Worm (Caenorhabditis elegans): ENCODE measurements around the gene math-26.

Gene math-26

ce11 chrII:1731932-1732331 lies 39.5 kb upstream of the math-26 start, which contains the start of gene ceh-82:
ceh-82 (plus strand) TSS chrII:1732232.
- TF ChIP-seq elt-2 (tag; optimal IDR thresholded peaks at IDR 0.05) (no peak), lin-15B (tag; optimal IDR thresholded peaks at IDR 0.05) (no peak), nhr-43 (tag; optimal IDR thresholded peaks at IDR 0.05; ENCODE audit: poor library complexity, severe bottlenecking) (no peak), unc-39 (tag; optimal IDR thresholded peaks at IDR 0.05) (no peak), fos-1 (tag; optimal IDR thresholded peaks at IDR 0.05) (no peak), ama-1 (optimal IDR thresholded peaks at IDR 0.05) (no peak), nhr-237 (tag; optimal IDR thresholded peaks at IDR 0.05) (no peak), R02D3.7 (tag; optimal IDR thresholded peaks at IDR 0.05) (no peak), skn-1 (tag; optimal IDR thresholded peaks at IDR 0.05) (no peak)

- TF ChIP-seq sea-2 (GFP tag; optimal IDR thresholded peaks at IDR 0.05): no peak
- no peak for TF ChIP-seq aly-2 (tag; optimal IDR thresholded peaks at IDR 0.05)
- TF ChIP-seq elt-3 (tag; optimal IDR thresholded peaks at IDR 0.05): no peak
- no peak for TF ChIP-seq ama-1 (optimal IDR thresholded peaks at IDR 0.05)
- no peak for TF ChIP-seq jun-1 (tag; optimal IDR thresholded peaks at IDR 0.05)
- TF ChIP-seq nhr-12 (tag; optimal IDR thresholded peaks at IDR 0.05): no peak
- TF ChIP-seq nhr-43 (tag; optimal IDR thresholded peaks at IDR 0.05; ENCODE audit: poor library complexity, severe bottlenecking): no peak
- TF ChIP-seq eor-1 (tag; optimal IDR thresholded peaks at IDR 0.05): no peak
- no peak for TF ChIP-seq nhr-237 (tag; optimal IDR thresholded peaks at IDR 0.05)
- no peak for TF ChIP-seq nhr-67 (tag; optimal IDR thresholded peaks at IDR 0.05)
- no peak for TF ChIP-seq elt-1 (tag; optimal IDR thresholded peaks at IDR 0.05)
- no peak for TF ChIP-seq nhr-28 (tag; optimal IDR thresholded peaks at IDR 0.05)
Measured at ce11 chrII:1735145-1735544, 36.3 kb upstream of the math-26 start.

ce11 chrII:1736353-1736752 lies 35.1 kb upstream of the math-26 start, which contains the start of gene ceh-83:
ceh-83 (minus strand) TSS chrII:1736533.
- TF ChIP-seq elt-3 (tag; optimal IDR thresholded peaks at IDR 0.05) (no peak), tbx-2 (tag; optimal IDR thresholded peaks at IDR 0.05) (no peak), egl-27 (tag; optimal IDR thresholded peaks at IDR 0.05) (no peak), ceh-82 (tag; optimal IDR thresholded peaks at IDR 0.05) (no peak), nhr-12 (tag; optimal IDR thresholded peaks at IDR 0.05) (no peak), ZK546.5 (tag; optimal IDR thresholded peaks at IDR 0.05) (no peak), pqm-1 (tag; optimal IDR thresholded peaks at IDR 0.05) (no peak), nhr-67 (tag; optimal IDR thresholded peaks at IDR 0.05) (no peak), fkh-2 (tag; optimal IDR thresholded peaks at IDR 0.05) (no peak), R02D3.7 (tag; optimal IDR thresholded peaks at IDR 0.05) (no peak), elt-2 (tag; optimal IDR thresholded peaks at IDR 0.05) (no peak)

ce11 chrII:1738844-1739243 lies 32.6 kb upstream of the math-26 start, which contains the start of the genes irld-9 and irld-33:
irld-9 (minus strand) TSS chrII:1738944.
irld-33 (plus strand) TSS chrII:1739052.
- TF ChIP-seq elt-2 (tag; optimal IDR thresholded peaks at IDR 0.05) (no peak), sea-2 (GFP tag; optimal IDR thresholded peaks at IDR 0.05) (no peak), ZK546.5 (tag; optimal IDR thresholded peaks at IDR 0.05) (no peak), nhr-28 (tag; optimal IDR thresholded peaks at IDR 0.05) (no peak), nhr-23 (tag; optimal IDR thresholded peaks at IDR 0.05) (no peak), unc-39 (tag; optimal IDR thresholded peaks at IDR 0.05) (no peak), nhr-67 (tag; optimal IDR thresholded peaks at IDR 0.05) (no peak), nhr-43 (tag; optimal IDR thresholded peaks at IDR 0.05; ENCODE audit: poor library complexity, severe bottlenecking) (no peak), pqm-1 (tag; optimal IDR thresholded peaks at IDR 0.05) (no peak), nhr-12 (tag; optimal IDR thresholded peaks at IDR 0.05) (no peak), nfya-1 (tag; optimal IDR thresholded peaks at IDR 0.05; ENCODE audit: insufficient read depth) (no peak), ceh-9 (tag; optimal IDR thresholded peaks at IDR 0.05) (no peak), pha-4 (tag; optimal IDR thresholded peaks at IDR 0.05) (no peak), ztf-11 (tag; optimal IDR thresholded peaks at IDR 0.05) (no peak), jun-1 (tag; optimal IDR thresholded peaks at IDR 0.05) (no peak), aly-2 (tag; optimal IDR thresholded peaks at IDR 0.05) (no peak), elt-1 (tag; optimal IDR thresholded peaks at IDR 0.05) (no peak)

ce11 chrII:1741248-1741647 lies 30.2 kb upstream of the math-26 start, which contains the start of gene K07G6.1:
K07G6.1 (plus strand) TSS chrII:1741548.
- no peak for TF ChIP-seq nhr-77 (tag; optimal IDR thresholded peaks at IDR 0.05)
- TF ChIP-seq nhr-12 (tag; optimal IDR thresholded peaks at IDR 0.05): no peak
- no peak for TF ChIP-seq ceh-28 (tag; optimal IDR thresholded peaks at IDR 0.05)

- TF ChIP-seq mdl-1 (tag; optimal IDR thresholded peaks at IDR 0.05) (no peak), R02D3.7 (tag; optimal IDR thresholded peaks at IDR 0.05) (no peak), tbx-2 (tag; optimal IDR thresholded peaks at IDR 0.05) (no peak), eor-1 (tag; optimal IDR thresholded peaks at IDR 0.05) (no peak), aly-2 (tag; optimal IDR thresholded peaks at IDR 0.05) (no peak), elt-2 (tag; optimal IDR thresholded peaks at IDR 0.05) (no peak), nhr-28 (tag; optimal IDR thresholded peaks at IDR 0.05) (no peak), ceh-28 (tag; optimal IDR thresholded peaks at IDR 0.05) (no peak), ztf-4 (tag; optimal IDR thresholded peaks at IDR 0.05) (no peak), nhr-77 (tag; optimal IDR thresholded peaks at IDR 0.05) (no peak), ama-1 (optimal IDR thresholded peaks at IDR 0.05) (no peak), ceh-16 (tag; optimal IDR thresholded peaks at IDR 0.05) (no peak), lin-15B (tag; optimal IDR thresholded peaks at IDR 0.05) (no peak), elt-3 (tag; optimal IDR thresholded peaks at IDR 0.05) (no peak), nhr-12 (tag; optimal IDR thresholded peaks at IDR 0.05) (no peak), unc-39 (tag; optimal IDR thresholded peaks at IDR 0.05) (no peak)
Measured at ce11 chrII:1742535-1742934, 28.9 kb upstream of the math-26 start, which contains the start of gene F36H5.12. F36H5.12 (plus strand) TSS chrII:1742835.
